Worm (Caenorhabditis elegans) whole organism, young adult: ENCODE results near the gene M117.3.

ENCODE experiments used
- B0019.2 ChIP-seq: fragments of 200-800 bp; sonication (Bioruptor generic); conservative IDR thresholded peaks from 2 replicates; pipeline ENCODE4 v1.3.6; 2022; ENCODE audit warnings: missing genetic modification reagents, missing genetic modification characterization, missing compliant biosample characterization
- B0035.1 ChIP-seq: sonication (generic microtip); optimal IDR thresholded peaks from 2 replicates; lab custom pipeline; 2016; ENCODE audit warnings: missing genetic modification characterization, mild to moderate bottlenecking, missing compliant biosample characterization, missing genotype, missing genetic modification reagents
- C17E4.6 ChIP-seq: fragments of 200-800 bp; sonication (Bioruptor generic); IDR thresholded peaks from 2 replicates; pipeline ENCODE4 v1.3.6; 2022; ENCODE audit warnings: missing genetic modification reagents, missing genetic modification characterization, missing compliant biosample characterization
- F22D6.2 ChIP-seq: sonication (generic microtip); optimal IDR thresholded peaks from 2 replicates; lab custom pipeline; 2016; ENCODE audit warnings: mild to moderate bottlenecking, missing genetic modification characterization, missing compliant biosample characterization
- F23B12.7 ChIP-seq: sonication (generic microtip); optimal IDR thresholded peaks from 2 replicates; lab custom pipeline; 2017; ENCODE audit warnings: missing genetic modification characterization, mild to moderate bottlenecking, missing compliant biosample characterization, antibody characterized with exemption, moderate library complexity; ENCODE audit not compliant: insufficient read depth
- F33H1.4 ChIP-seq: fragments of 200-800 bp; sonication (Bioruptor generic); IDR thresholded peaks from 2 replicates; pipeline ENCODE4 v1.3.6; 2022; ENCODE audit warnings: missing genetic modification reagents, missing genetic modification characterization, missing compliant biosample characterization
- F52B5.7 ChIP-seq: sonication (generic microtip); optimal IDR thresholded peaks from 2 replicates; lab custom pipeline; 2016; ENCODE audit warnings: mild to moderate bottlenecking, missing genetic modification characterization, missing compliant biosample characterization
- F57A8.1 ChIP-seq: fragments of 200-800 bp; sonication (Bioruptor generic); optimal IDR thresholded peaks from 2 replicates; lab custom pipeline; 2018; ENCODE audit warnings: mild to moderate bottlenecking, missing genetic modification characterization, moderate library complexity, missing compliant biosample characterization
- K11D2.4 ChIP-seq: fragments of 200-800 bp; sonication (Bioruptor generic); IDR thresholded peaks from 2 replicates; pipeline ENCODE4 v1.3.6; 2022; ENCODE audit warnings: missing genetic modification reagents, missing genetic modification characterization, missing compliant biosample characterization
- K12H6.12 ChIP-seq: fragments of 200-800 bp; sonication (Bioruptor generic); optimal IDR thresholded peaks from 2 replicates; lab custom pipeline; 2018; ENCODE audit warnings: mild to moderate bottlenecking, missing genetic modification characterization, missing compliant biosample characterization
- Y53F4B.3 ChIP-seq: fragments of 200-800 bp; sonication (Bioruptor generic); IDR thresholded peaks from 2 replicates; pipeline ENCODE4 v1.3.6; 2022; ENCODE audit warnings: missing genetic modification reagents, missing genetic modification characterization, missing compliant biosample characterization
- Y56A3A.18 ChIP-seq: fragments of 200-800 bp; sonication (Bioruptor generic); IDR thresholded peaks from 2 replicates; pipeline ENCODE4 v1.3.6; 2022; ENCODE audit warnings: missing genetic modification reagents, missing genetic modification characterization, missing compliant biosample characterization
- Y79H2A.3 ChIP-seq: fragments of 200-800 bp; sonication (Bioruptor generic); conservative IDR thresholded peaks from 2 replicates; pipeline ENCODE4 v1.3.6; 2022; ENCODE audit warnings: missing genetic modification reagents, missing genetic modification characterization, missing compliant biosample characterization
- ZK185.1 ChIP-seq: sonication (generic microtip); optimal IDR thresholded peaks from 2 replicates; lab custom pipeline; 2016; ENCODE audit warnings: mild to moderate bottlenecking, missing genetic modification characterization, missing compliant biosample characterization; ENCODE audit not compliant: poor library complexity, severe bottlenecking
- aptf-2 ChIP-seq: fragments of 200-800 bp; sonication (Bioruptor generic); conservative IDR thresholded peaks from 2 replicates; pipeline ENCODE4 v1.3.6; 2022; ENCODE audit warnings: missing genetic modification reagents, missing genetic modification characterization, missing compliant biosample characterization
- aptf-3 ChIP-seq: fragments of 200-800 bp; sonication (Bioruptor generic); IDR thresholded peaks from 2 replicates; pipeline ENCODE4 v1.3.6; 2022; ENCODE audit warnings: missing genetic modification characterization, missing compliant biosample characterization
- attf-3 ChIP-seq: fragments of 200-800 bp; sonication (Bioruptor generic); conservative IDR thresholded peaks from 2 replicates; pipeline ENCODE4 v1.3.6; 2022; ENCODE audit warnings: missing genetic modification reagents, missing genetic modification characterization, missing compliant biosample characterization
- attf-5 ChIP-seq: fragments of 200-800 bp; sonication (Bioruptor generic); optimal IDR thresholded peaks from 2 replicates; lab custom pipeline; 2018; ENCODE audit warnings: mild to moderate bottlenecking, missing genetic modification characterization, missing compliant biosample characterization
- bed-1 ChIP-seq: fragments of 200-800 bp; sonication (Bioruptor generic); IDR thresholded peaks from 2 replicates; pipeline ENCODE4 v1.3.6; 2022; ENCODE audit warnings: missing genetic modification reagents, missing genetic modification characterization, missing compliant biosample characterization
- ceh-100 ChIP-seq: fragments of 200-800 bp; sonication (Bioruptor generic); IDR thresholded peaks from 2 replicates; pipeline ENCODE4 v1.3.6; 2022; ENCODE audit warnings: missing genetic modification reagents, missing genetic modification characterization, missing compliant biosample characterization
- ceh-79 ChIP-seq: sonication (generic microtip); optimal IDR thresholded peaks from 2 replicates; lab custom pipeline; 2017; ENCODE audit warnings: mild to moderate bottlenecking, missing genetic modification characterization, missing compliant biosample characterization
- ceh-91 ChIP-seq: fragments of 200-800 bp; sonication (Bioruptor generic); IDR thresholded peaks from 2 replicates; pipeline ENCODE4 v1.3.6; 2022; ENCODE audit warnings: missing genetic modification reagents, missing genetic modification characterization, missing compliant biosample characterization
- dpl-1 ChIP-seq: fragments of 150-350 bp; optimal IDR thresholded peaks from 2 replicates; lab custom pipeline; 2014; ENCODE audit warnings: missing biosample characterization, missing genetic modification reagents, missing genetic modification characterization
- egl-44 ChIP-seq: fragments of 200-800 bp; sonication (Bioruptor generic); IDR thresholded peaks from 2 replicates; pipeline ENCODE4 v1.3.6; 2022; ENCODE audit warnings: missing genetic modification reagents, missing genetic modification characterization, missing compliant biosample characterization
- gei-17 ChIP-seq: fragments of 200-800 bp; sonication (Bioruptor generic); optimal IDR thresholded peaks from 2 replicates; lab custom pipeline; 2018; ENCODE audit warnings: mild to moderate bottlenecking, missing genetic modification characterization, missing compliant biosample characterization
- him-1 ChIP-seq: sonication (generic microtip); optimal IDR thresholded peaks from 2 replicates; lab custom pipeline; 2016; ENCODE audit warnings: missing genotype, missing genetic modification reagents, missing genetic modification characterization, missing compliant biosample characterization
- hmg-20 ChIP-seq: fragments of 200-800 bp; sonication (Bioruptor generic); IDR thresholded peaks from 2 replicates; pipeline ENCODE4 v1.3.6; 2022; ENCODE audit warnings: missing genetic modification reagents, missing genetic modification characterization, missing compliant biosample characterization
- lin-35 ChIP-seq, 3 experiments: fragments of 150-350 bp in 2 of 3; sonication (generic microtip) in 1 of 3; optimal IDR thresholded peaks; 2 replicates each; lab custom pipeline; 2014 to 2018; ENCODE audit warnings: missing biosample characterization in 3 of 3, missing genetic modification characterization in 3 of 3, missing genetic modification reagents in 3 of 3
- lsy-27 ChIP-seq: sonication (generic microtip); optimal IDR thresholded peaks from 2 replicates; lab custom pipeline; 2017; ENCODE audit warnings: missing genetic modification characterization, mild to moderate bottlenecking, missing compliant biosample characterization, antibody characterized with exemption, missing genotype, borderline replicate concordance; ENCODE audit not compliant: insufficient read depth
- madf-3 ChIP-seq: fragments of 200-800 bp; sonication (Bioruptor generic); IDR thresholded peaks from 2 replicates; pipeline ENCODE4 v1.3.6; 2022; ENCODE audit warnings: missing genetic modification reagents, missing genetic modification characterization, missing compliant biosample characterization
- nhr-120 ChIP-seq: fragments of 200-800 bp; sonication (Bioruptor generic); IDR thresholded peaks from 2 replicates; pipeline ENCODE4 v1.3.6; 2022; ENCODE audit warnings: missing genetic modification characterization, missing compliant biosample characterization
- nhr-27 ChIP-seq: fragments of 200-800 bp; sonication (Bioruptor generic); optimal IDR thresholded peaks from 2 replicates; lab custom pipeline; 2018; ENCODE audit warnings: mild to moderate bottlenecking, missing genetic modification characterization, moderate library complexity, missing compliant biosample characterization
- nhr-90 ChIP-seq: sonication (generic microtip); optimal IDR thresholded peaks from 2 replicates; lab custom pipeline; 2016; ENCODE audit warnings: missing genotype, mild to moderate bottlenecking, missing genetic modification characterization, missing compliant biosample characterization
- pha-4 ChIP-seq: fragments of 150-350 bp; sonication (generic microtip); optimal IDR thresholded peaks from 2 replicates; lab custom pipeline; 2014; ENCODE audit warnings: missing biosample characterization, missing genetic modification reagents, missing genetic modification characterization
- rcor-1 ChIP-seq: fragments of 200-800 bp; sonication (Bioruptor generic); IDR thresholded peaks from 2 replicates; pipeline ENCODE4 v1.3.6; 2022; ENCODE audit warnings: missing genetic modification reagents, missing genetic modification characterization, missing compliant biosample characterization
- repo-1 ChIP-seq: sonication (generic microtip); optimal IDR thresholded peaks from 2 replicates; lab custom pipeline; 2017; ENCODE audit warnings: mild to moderate bottlenecking, missing genetic modification characterization, missing compliant biosample characterization
- sdz-38 ChIP-seq: sonication (generic microtip); optimal IDR thresholded peaks from 2 replicates; lab custom pipeline; 2016; ENCODE audit warnings: missing genotype, missing genetic modification characterization, missing compliant biosample characterization
- sea-2 ChIP-seq: fragments of 200-800 bp; sonication (Bioruptor generic); IDR thresholded peaks from 2 replicates; pipeline ENCODE4 v1.3.6; 2022; ENCODE audit warnings: missing genetic modification characterization, missing compliant biosample characterization
- snpc-1.1 ChIP-seq: sonication (generic microtip); optimal IDR thresholded peaks from 2 replicates; lab custom pipeline; 2017; ENCODE audit warnings: missing genetic modification characterization, mild to moderate bottlenecking, missing compliant biosample characterization, antibody characterized with exemption, moderate library complexity, missing genotype, missing genetic modification reagents; ENCODE audit not compliant: insufficient read depth
- somi-1 ChIP-seq: fragments of 200-800 bp; sonication (Bioruptor generic); optimal IDR thresholded peaks from 2 replicates; lab custom pipeline; 2018; ENCODE audit warnings: mild to moderate bottlenecking, missing genetic modification characterization, missing compliant biosample characterization
- sptf-2 ChIP-seq: fragments of 200-800 bp; sonication (Bioruptor generic); optimal IDR thresholded peaks from 2 replicates; lab custom pipeline; 2018; ENCODE audit warnings: mild to moderate bottlenecking, missing genetic modification characterization, missing compliant biosample characterization
- tbx-9 ChIP-seq: sonication (generic microtip); optimal IDR thresholded peaks from 2 replicates; lab custom pipeline; 2016; ENCODE audit warnings: borderline replicate concordance, missing genetic modification characterization, inconsistent platforms, missing compliant biosample characterization
- zim-3 ChIP-seq: sonication (generic microtip); optimal IDR thresholded peaks from 2 replicates; lab custom pipeline; 2017; ENCODE audit warnings: mild to moderate bottlenecking, missing genetic modification characterization, moderate library complexity, missing compliant biosample characterization
- ztf-18 ChIP-seq: sonication (generic microtip); optimal IDR thresholded peaks from 2 replicates; lab custom pipeline; 2016; ENCODE audit warnings: missing genotype, mild to moderate bottlenecking, missing genetic modification characterization, missing compliant biosample characterization
- ztf-22 ChIP-seq: fragments of 200-800 bp; sonication (Bioruptor generic); optimal IDR thresholded peaks from 2 replicates; lab custom pipeline; 2018; ENCODE audit warnings: mild to moderate bottlenecking, missing genetic modification characterization, moderate library complexity, missing compliant biosample characterization
- ztf-28 ChIP-seq: fragments of 200-800 bp; sonication (Bioruptor generic); IDR thresholded peaks from 2 replicates; pipeline ENCODE4 v1.3.6; 2022; ENCODE audit warnings: missing genetic modification reagents, missing genetic modification characterization, missing compliant biosample characterization

M117.3 gene

DNA sequence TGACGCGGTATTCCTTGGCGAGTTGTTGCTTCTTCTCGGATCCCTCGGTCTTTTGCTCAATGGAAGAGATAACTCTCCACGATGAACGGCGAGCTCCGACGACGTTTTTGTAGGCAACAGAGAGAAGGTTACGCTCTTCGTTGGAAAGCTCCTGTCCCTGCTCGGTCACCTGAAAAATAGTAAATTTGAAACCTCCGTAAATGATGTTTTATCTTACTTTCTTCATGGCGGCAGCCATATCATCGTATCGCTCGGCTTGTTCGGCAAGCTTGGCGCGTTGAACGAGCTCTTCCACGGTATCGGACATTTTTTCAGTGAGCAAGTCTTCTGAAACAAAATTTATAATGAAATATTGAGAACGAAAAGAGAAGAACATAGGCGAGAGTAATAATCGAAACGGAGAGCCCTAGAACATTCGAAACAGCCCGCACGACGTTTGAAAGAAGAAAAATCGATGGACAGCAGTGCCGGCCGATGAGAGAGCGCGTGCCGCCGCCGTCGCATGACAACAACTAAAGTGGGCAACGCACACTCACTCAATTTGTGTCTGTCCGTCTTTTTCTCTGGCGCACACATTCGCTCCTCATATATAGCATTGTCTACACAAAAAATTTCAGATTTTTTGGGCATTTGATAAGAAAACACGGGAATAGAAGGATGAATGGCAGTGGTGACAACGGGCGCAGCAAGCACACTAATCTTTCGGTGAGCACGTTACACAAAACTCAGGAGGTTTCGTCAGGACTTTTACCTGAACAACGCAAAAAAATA is at the start of gene M117.3, which contains the start of gene par-5 (continued):
- TF ChIP-seq snpc-1.1 (tag; lab: Kevin White, UChicago) (no peak), ceh-91 (no peak), aptf-2 (GFP tag; lab: Robert Waterston, UW) (no peak), F33H1.4 (GFP tag; lab: Robert Waterston, UW) (no peak; the same call in 1 of the 2 replicates), lsy-27 (tag; lab: Kevin White, UChicago) (no peak), dpl-1 (GFP tag; lab: Kevin White, UChicago) (no peak), B0035.1 (no peak), nhr-27 (tag; lab: Kevin White, UChicago) (no peak), nhr-120 (GFP tag; lab: Robert Waterston, UW) (no peak), ztf-22 (GFP tag; lab: Kevin White, UChicago) (peak; percentile 16), bed-1 (no peak), egl-44 (GFP tag; lab: Robert Waterston, UW) (peak; percentile 90), ztf-18 (peak; percentile 55), madf-3 (GFP tag; lab: Robert Waterston, UW) (no peak; the same call in 1 of the 2 replicates), sea-2 (GFP tag; lab: Robert Waterston, UW) (0 out of 2 replicates have a peak, but pooled peaks have one; percentile 26), sptf-2 (no peak), rcor-1 (GFP tag; lab: Robert Waterston, UW) (peak; percentile 57), Y79H2A.3 (no peak), attf-5 (GFP tag; lab: Kevin White, UChicago) (peak; percentile 88), F22D6.2 (tag; lab: Kevin White, UChicago) (peak; percentile 19), him-1 (no peak), ZK185.1 (peak; percentile 57), nhr-90 (tag; lab: Kevin White, UChicago) (peak; percentile 27), aptf-3 (GFP tag; lab: Robert Waterston, UW) (no peak), tbx-9 (tag; lab: Kevin White, UChicago) (no peak), hmg-20 (GFP tag; lab: Robert Waterston, UW) (no peak), Y53F4B.3 (GFP tag; lab: Robert Waterston, UW) (no peak), somi-1 (GFP tag; lab: Kevin White, UChicago) (peak; percentile 52), F23B12.7 (tag; lab: Kevin White, UChicago) (no peak), ceh-100 (GFP tag; lab: Robert Waterston, UW) (peak; percentile 35; the same call in 1 of the 2 replicates), gei-17 (GFP tag; lab: Kevin White, UChicago) (no peak), F57A8.1 (GFP tag; lab: Kevin White, UChicago) (no peak), pha-4 (tag; lab: Kevin White, UChicago) (no peak), F52B5.7 (tag; lab: Kevin White, UChicago) (peak; percentile 26), K11D2.4 (GFP tag; lab: Robert Waterston, UW) (peak; percentile 65), ceh-79 (tag; lab: Kevin White, UChicago) (no peak), C17E4.6 (GFP tag; lab: Robert Waterston, UW) (peak; percentile 45; the same call in 1 of the 2 replicates), lin-35 (GFP tag; optimal IDR thresholded peaks at IDR 0.05; lab: Kevin White, UChicago) (peak in 1 of 3 experiments; percentile 73), Y56A3A.18 (GFP tag; lab: Robert Waterston, UW) (no peak), ztf-28 (GFP tag; lab: Robert Waterston, UW) (no peak), zim-3 (tag; lab: Kevin White, UChicago) (no peak), attf-3 (GFP tag; lab: Robert Waterston, UW) (0 out of 2 replicates have a peak, but pooled peaks have one; percentile 8), K12H6.12 (peak; percentile 76), B0019.2 (GFP tag; lab: Robert Waterston, UW) (peak; percentile 40; the same call in 1 of the 2 replicates), sdz-38 (tag; lab: Kevin White, UChicago) (no peak), repo-1 (tag; lab: Kevin White, UChicago) (no peak)
